Fruit fly (Drosophila melanogaster) whole organism, embryonic: Measurements from ENCODE around the gene mRpS2.
A peak's percentile ranks its signal among the peaks of the same experiment; 100 is the strongest.

Experiments
- CG10209 ChIP-seq: fragments of 200-800 bp; sonication (Bioruptor generic); optimal IDR thresholded peaks from 3 replicates; lab custom pipeline; 2017; ENCODE audit warnings: missing biosample characterization, mild to moderate bottlenecking, missing genetic modification characterization, missing genetic modification reagents
- CG10462 ChIP-seq: fragments of 200-800 bp; sonication (Bioruptor generic); optimal IDR thresholded peaks from 2 replicates; lab custom pipeline; 2016; ENCODE audit warnings: missing biosample characterization, missing genetic modification characterization
- CG10959 ChIP-seq: fragments of 200-800 bp; sonication (Bioruptor generic); IDR thresholded peaks from 2 replicates; pipeline ENCODE4 v1.3.6; 2022; ENCODE audit warnings: missing biosample characterization, missing genetic modification characterization
- CG12071 ChIP-seq: fragments of 200-800 bp; sonication (Bioruptor generic); optimal IDR thresholded peaks from 3 replicates; lab custom pipeline; 2018; ENCODE audit warnings: missing biosample characterization, mild to moderate bottlenecking, missing genetic modification characterization
- CG12104 ChIP-seq: fragments of 200-800 bp; sonication (Bioruptor generic); optimal IDR thresholded peaks from 3 replicates; lab custom pipeline; 2016; ENCODE audit warnings: missing biosample characterization, missing genetic modification characterization
- CG13123 ChIP-seq: fragments of 200-800 bp; sonication (Bioruptor generic); optimal IDR thresholded peaks from 2 replicates; lab custom pipeline; 2016; ENCODE audit warnings: missing biosample characterization, missing genetic modification characterization
- CG13624 ChIP-seq: fragments of 200-800 bp; sonication (Bioruptor generic); optimal IDR thresholded peaks from 2 replicates; lab custom pipeline; 2016; ENCODE audit warnings: missing biosample characterization, missing genetic modification characterization
- CG16815 ChIP-seq: fragments of 200-800 bp; sonication (Bioruptor generic); optimal IDR thresholded peaks from 3 replicates; lab custom pipeline; 2017; ENCODE audit warnings: missing biosample characterization, mild to moderate bottlenecking, missing genetic modification characterization
- CG16863 ChIP-seq: fragments of 200-800 bp; sonication (Bioruptor generic); optimal IDR thresholded peaks from 3 replicates; lab custom pipeline; 2016; ENCODE audit warnings: missing biosample characterization, missing genetic modification characterization
- CG18619 ChIP-seq: fragments of 200-800 bp; sonication (Bioruptor generic); optimal IDR thresholded peaks from 3 replicates; lab custom pipeline; 2017; ENCODE audit warnings: missing biosample characterization, mild to moderate bottlenecking, missing genetic modification characterization
- CG2116 ChIP-seq: fragments of 200-800 bp; sonication (Bioruptor generic); optimal IDR thresholded peaks from 3 replicates; lab custom pipeline; 2018; ENCODE audit warnings: missing biosample characterization, mild to moderate bottlenecking, missing genetic modification characterization
- CG2129 ChIP-seq: fragments of 200-800 bp; sonication (Bioruptor generic); IDR thresholded peaks from 2 replicates; pipeline ENCODE4 v1.3.6; 2022; ENCODE audit warnings: missing biosample characterization, missing genetic modification characterization; ENCODE audit not compliant: partially characterized antibody
- CG2202 ChIP-seq: fragments of 200-800 bp; sonication (Bioruptor generic); optimal IDR thresholded peaks from 2 replicates; lab custom pipeline; 2018; ENCODE audit warnings: missing biosample characterization, mild to moderate bottlenecking, missing genetic modification characterization
- CG2875 ChIP-seq: fragments of 200-800 bp; sonication (Bioruptor generic); optimal IDR thresholded peaks from 2 replicates; lab custom pipeline; 2017; ENCODE audit warnings: missing biosample characterization, mild to moderate bottlenecking, missing genetic modification characterization, missing genetic modification reagents
- CG2889 ChIP-seq: fragments of 200-800 bp; sonication (Bioruptor generic); IDR thresholded peaks from 3 replicates; pipeline ENCODE4 v1.3.6; 2022; ENCODE audit warnings: missing biosample characterization, missing genetic modification characterization
- CG30431 ChIP-seq: fragments of 200-800 bp; sonication (Bioruptor generic); optimal IDR thresholded peaks from 2 replicates; lab custom pipeline; 2017; ENCODE audit warnings: missing biosample characterization, missing genetic modification characterization
- CG31388 ChIP-seq: fragments of 200-800 bp; sonication (Bioruptor generic); optimal IDR thresholded peaks from 2 replicates; lab custom pipeline; 2016; ENCODE audit warnings: missing biosample characterization, missing genetic modification characterization
- CG34422 ChIP-seq: fragments of 200-800 bp; sonication (Bioruptor generic); IDR thresholded peaks from 3 replicates; pipeline ENCODE4 v1.3.6; 2022; ENCODE audit warnings: missing biosample characterization, missing genetic modification characterization
- CG3847 ChIP-seq: fragments of 200-800 bp; sonication (Bioruptor generic); IDR thresholded peaks from 2 replicates; pipeline ENCODE4 v1.3.6; 2022; ENCODE audit warnings: missing biosample characterization, missing genetic modification characterization
- CG3995 ChIP-seq: fragments of 200-800 bp; sonication (Bioruptor generic); optimal IDR thresholded peaks from 3 replicates; lab custom pipeline; 2016; ENCODE audit warnings: missing biosample characterization, missing genetic modification characterization
- CG4730 ChIP-seq: fragments of 200-800 bp; sonication (Bioruptor generic); IDR thresholded peaks from 2 replicates; pipeline ENCODE4 v1.3.6; 2022; ENCODE audit warnings: missing biosample characterization, missing genetic modification characterization
- CG4854 ChIP-seq: fragments of 200-800 bp; sonication (Bioruptor generic); optimal IDR thresholded peaks from 2 replicates; lab custom pipeline; 2016; ENCODE audit warnings: missing biosample characterization, missing genetic modification characterization, inconsistent platforms
- CG7963 ChIP-seq: fragments of 200-800 bp; sonication (Bioruptor generic); IDR thresholded peaks from 3 replicates; pipeline ENCODE4 v1.3.6; 2022; ENCODE audit warnings: missing biosample characterization, missing genetic modification characterization; ENCODE audit not compliant: partially characterized antibody
- CG9817 ChIP-seq: fragments of 200-800 bp; sonication (Bioruptor generic); optimal IDR thresholded peaks from 2 replicates; lab custom pipeline; 2018; ENCODE audit warnings: missing biosample characterization, mild to moderate bottlenecking, missing genetic modification characterization, moderate library complexity
- D ChIP-seq, 2 experiments: fragments of 200-800 bp in 1 of 2; fragments of >200 bp in 1 of 2; sonication (Bioruptor generic) in 1 of 2; optimal IDR thresholded peaks; 2 replicates in 1 of 2; 3 replicates in 1 of 2; lab custom pipeline; 2017; ENCODE audit warnings: mild to moderate bottlenecking in 1 of 2, missing biosample characterization in 1 of 2, missing genetic modification characterization in 1 of 2, missing genetic modification reagents in 1 of 2
- D19A ChIP-seq: fragments of 200-800 bp; optimal IDR thresholded peaks from 3 replicates; lab custom pipeline; 2019; ENCODE audit warnings: missing biosample characterization, mild to moderate bottlenecking, missing genetic modification characterization, moderate library complexity
- Dek ChIP-seq: fragments of 200-800 bp; sonication (Bioruptor generic); optimal IDR thresholded peaks from 3 replicates; lab custom pipeline; 2019; ENCODE audit warnings: missing biosample characterization, mild to moderate bottlenecking, missing genetic modification characterization, moderate library complexity
- Dll ChIP-seq: fragments of 200-800 bp; sonication (Bioruptor generic); IDR thresholded peaks from 4 replicates; pipeline ENCODE4 v1.3.6; 2022; ENCODE audit warnings: missing biosample characterization, missing genetic modification characterization; ENCODE audit not compliant: partially characterized antibody
- Eip74EF ChIP-seq, 2 experiments: fragments of 200-800 bp in 1 of 2; fragments of >200 bp in 1 of 2; sonication (Bioruptor generic) in 1 of 2; optimal IDR thresholded peaks; 2 replicates each; lab custom pipeline; 2017 to 2019; ENCODE audit warnings: missing biosample characterization in 2 of 2, missing genetic modification characterization in 2 of 2, mild to moderate bottlenecking in 1 of 2, moderate library complexity in 1 of 2
- Fer1 ChIP-seq: fragments of 200-800 bp; sonication (Bioruptor generic); optimal IDR thresholded peaks from 2 replicates; lab custom pipeline; 2017; ENCODE audit warnings: missing biosample characterization, mild to moderate bottlenecking, missing genetic modification characterization
- Hr51 ChIP-seq, 2 experiments: fragments of 200-800 bp; sonication (Bioruptor generic); optimal IDR thresholded peaks; 2 replicates in 1 of 2; 3 replicates in 1 of 2; lab custom pipeline; 2016 to 2018; ENCODE audit warnings: missing biosample characterization in 2 of 2, missing genetic modification characterization in 2 of 2, mild to moderate bottlenecking in 1 of 2, moderate library complexity in 1 of 2
- Kr ChIP-seq: fragments of 200-800 bp; sonication (Bioruptor generic); optimal IDR thresholded peaks from 2 replicates; lab custom pipeline; 2017; ENCODE audit warnings: missing biosample characterization, mild to moderate bottlenecking, missing genetic modification characterization
- Meics ChIP-seq: fragments of 200-800 bp; sonication (Bioruptor generic); optimal IDR thresholded peaks from 2 replicates; lab custom pipeline; 2017; ENCODE audit warnings: missing biosample characterization, mild to moderate bottlenecking, missing genetic modification characterization
- Scr ChIP-seq: fragments of 200-800 bp; sonication (Bioruptor generic); IDR thresholded peaks from 2 replicates; pipeline ENCODE4 v1.3.6; 2022; ENCODE audit warnings: missing biosample characterization, missing genetic modification characterization; ENCODE audit not compliant: partially characterized antibody
- Sox100B ChIP-seq: fragments of 200-800 bp; sonication (Bioruptor generic); optimal IDR thresholded peaks from 3 replicates; lab custom pipeline; 2018; ENCODE audit warnings: missing biosample characterization, mild to moderate bottlenecking, missing genetic modification characterization
- Ssrp ChIP-seq: fragments of 200-800 bp; sonication (Bioruptor generic); optimal IDR thresholded peaks from 2 replicates; lab custom pipeline; 2018; ENCODE audit warnings: missing biosample characterization, mild to moderate bottlenecking, missing genetic modification characterization, moderate library complexity
- da ChIP-seq: fragments of 200-800 bp; sonication (Bioruptor generic); optimal IDR thresholded peaks from 2 replicates; lab custom pipeline; 2016; ENCODE audit warnings: missing biosample characterization, missing genetic modification characterization
- dysf ChIP-seq: fragments of 200-800 bp; sonication (Bioruptor generic); IDR thresholded peaks from 3 replicates; pipeline ENCODE4 v1.3.6; 2022; ENCODE audit warnings: missing biosample characterization, missing genetic modification characterization
- eve ChIP-seq, 2 experiments: fragments of >200 bp; optimal IDR thresholded peaks; 2 replicates each; lab custom pipeline; 2017; ENCODE audit warnings: missing biosample characterization in 2 of 2, missing genetic modification characterization in 2 of 2
- fd64A ChIP-seq: fragments of 200-800 bp; sonication (Bioruptor generic); optimal IDR thresholded peaks from 3 replicates; lab custom pipeline; 2018; ENCODE audit warnings: missing biosample characterization, mild to moderate bottlenecking, missing genetic modification characterization
- fu2 ChIP-seq: fragments of 200-800 bp; sonication (Bioruptor generic); optimal IDR thresholded peaks from 2 replicates; lab custom pipeline; 2016; ENCODE audit warnings: missing biosample characterization, missing genetic modification characterization
- gro ChIP-seq: fragments of 200-800 bp; sonication (Bioruptor generic); optimal IDR thresholded peaks from 2 replicates; lab custom pipeline; 2016; ENCODE audit warnings: missing biosample characterization, missing genetic modification characterization
- hb ChIP-seq: fragments of 200-800 bp; sonication (Bioruptor generic); IDR thresholded peaks from 3 replicates; pipeline ENCODE4 v1.3.6; 2022; ENCODE audit warnings: missing biosample characterization, missing genetic modification characterization; ENCODE audit not compliant: partially characterized antibody
- ind ChIP-seq: fragments of 200-800 bp; sonication (Bioruptor generic); optimal IDR thresholded peaks from 3 replicates; lab custom pipeline; 2016; ENCODE audit warnings: missing biosample characterization, missing genetic modification characterization
- lilli ChIP-seq: fragments of 200-800 bp; sonication (Bioruptor generic); optimal IDR thresholded peaks from 3 replicates; lab custom pipeline; 2016; ENCODE audit warnings: missing biosample characterization, missing genetic modification characterization
- salm ChIP-seq: fragments of 200-800 bp; sonication (Bioruptor generic); optimal IDR thresholded peaks from 2 replicates; lab custom pipeline; 2018; ENCODE audit warnings: missing biosample characterization, mild to moderate bottlenecking, missing genetic modification characterization
- shn ChIP-seq: fragments of 200-800 bp; sonication (Bioruptor generic); optimal IDR thresholded peaks from 3 replicates; lab custom pipeline; 2016; ENCODE audit warnings: missing biosample characterization, missing genetic modification characterization
- sug ChIP-seq: fragments of 200-800 bp; optimal IDR thresholded peaks from 2 replicates; lab custom pipeline; 2019; ENCODE audit warnings: missing biosample characterization, mild to moderate bottlenecking, missing genetic modification characterization, moderate library complexity
- yki ChIP-seq: fragments of >200 bp; optimal IDR thresholded peaks from 3 replicates; lab custom pipeline; 2018

The mRpS2 gene

DNA sequence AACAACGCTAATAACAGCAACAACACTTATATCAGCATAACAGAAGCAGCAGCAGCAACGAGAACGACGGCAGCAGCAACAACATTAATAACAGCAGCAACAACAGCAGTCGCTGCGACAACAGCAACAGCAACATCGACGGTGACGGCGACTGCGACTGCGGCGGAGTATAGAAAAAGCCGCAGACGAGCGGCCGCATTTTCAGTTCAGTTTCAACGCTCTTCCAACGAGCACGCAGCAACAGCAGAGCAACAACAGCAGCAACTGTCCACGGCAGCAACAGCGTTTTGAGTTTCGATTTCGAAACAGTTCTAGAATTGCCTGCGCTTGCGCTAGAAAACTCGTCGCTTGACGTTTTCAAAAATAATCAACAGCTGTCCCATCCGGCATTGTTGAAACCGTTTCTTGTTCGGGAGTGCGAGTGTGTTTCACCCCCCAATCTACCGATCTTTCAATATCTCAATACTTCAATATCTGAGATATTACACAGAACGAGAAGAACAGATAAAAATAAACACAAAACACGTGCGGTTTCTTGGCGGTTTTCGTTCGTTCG is 41.8 kb upstream of the mRpS2 start, which contains the start of gene CG3036 (continued):
- peak; percentile 58 for TF ChIP-seq D (optimal IDR thresholded peaks at IDR 0.05; lab: Kevin White, UChicago)
- no peak for TF ChIP-seq D (GFP tag; optimal IDR thresholded peaks at IDR 0.05; lab: Kevin White, UChicago)
- peak; percentile 63 for TF ChIP-seq Fer1 (GFP tag; lab: Kevin White, UChicago)
- peak; percentile 22 for TF ChIP-seq Meics (GFP tag; lab: Kevin White, UChicago)
- TF ChIP-seq CG30431 (GFP tag; lab: Kevin White, UChicago) = no peak
- TF ChIP-seq sug = peak; percentile 32
- peak; percentile 14 for TF ChIP-seq da
- no peak for TF ChIP-seq ind (GFP tag; lab: Kevin White, UChicago)
- no peak for TF ChIP-seq CG13123 (GFP tag; lab: Kevin White, UChicago)
- TF ChIP-seq Eip74EF (GFP tag; optimal IDR thresholded peaks at IDR 0.05; lab: Kevin White, UChicago) = peak in 1 of 2 experiments; percentile 24
- peak in 1 of 2 experiments; percentile 27 for TF ChIP-seq Hr51 (GFP tag; optimal IDR thresholded peaks at IDR 0.05; lab: Kevin White, UChicago)
- no peak for TF ChIP-seq CG31388
- peak; percentile 7 for TF ChIP-seq CG2202 (tag; lab: Kevin White, UChicago)
- no peak for TF ChIP-seq CG10462 (GFP tag; lab: Kevin White, UChicago)
- TF ChIP-seq yki (lab: Kevin White, UChicago) = no peak
- no peak for TF ChIP-seq Ssrp (tag; lab: Kevin White, UChicago)
- TF ChIP-seq CG3847 (GFP tag; lab: Robert Waterston, UW) = no peak
- TF ChIP-seq CG13624 = peak; percentile 34
- TF ChIP-seq D19A (tag; lab: Kevin White, UChicago) = peak; percentile 49
- no peak for TF ChIP-seq eve (GFP tag; optimal IDR thresholded peaks at IDR 0.05; lab: Kevin White, UChicago)
- TF ChIP-seq CG10959 (GFP tag; lab: Robert Waterston, UW) = no peak
- TF ChIP-seq CG12104 = no peak
- no peak for TF ChIP-seq CG9817 (tag; lab: Kevin White, UChicago)
- TF ChIP-seq Dll = 0 out of 4 replicates have a peak, but pooled peaks have one; percentile 32
- no peak for TF ChIP-seq CG16815 (GFP tag; lab: Kevin White, UChicago)
- no peak for TF ChIP-seq CG2116 (GFP tag; lab: Kevin White, UChicago)
- no peak for TF ChIP-seq Sox100B (GFP tag; lab: Kevin White, UChicago)
- TF ChIP-seq CG10209 = no peak
- TF ChIP-seq CG3995 (GFP tag; lab: Kevin White, UChicago) = no peak
- TF ChIP-seq CG4730 = no peak
- TF ChIP-seq fd64A (GFP tag; lab: Kevin White, UChicago) = peak; percentile 57
- peak; percentile 57 for TF ChIP-seq lilli (GFP tag; lab: Kevin White, UChicago)
- peak; percentile 46 for TF ChIP-seq salm (tag; lab: Kevin White, UChicago)
- TF ChIP-seq CG12071 (GFP tag; lab: Kevin White, UChicago) = peak; percentile 3
- no peak; the same call in 1 of the 2 replicates for TF ChIP-seq Scr
- TF ChIP-seq CG2875 (GFP tag; lab: Kevin White, UChicago) = peak; percentile 15
- no peak for TF ChIP-seq hb (GFP tag; lab: Robert Waterston, UW)
- no peak for TF ChIP-seq Dek
- TF ChIP-seq CG2129 = no peak
- peak; percentile 43 for TF ChIP-seq Kr
- no peak for TF ChIP-seq CG16863 (GFP tag; lab: Kevin White, UChicago)
- peak; percentile 56; the same call in 1 of the 3 replicates for TF ChIP-seq CG34422 (GFP tag; lab: Robert Waterston, UW)
- no peak for TF ChIP-seq CG2889
- TF ChIP-seq dysf (GFP tag; lab: Robert Waterston, UW) = no peak
- TF ChIP-seq CG7963 (GFP tag; lab: Robert Waterston, UW) = peak; percentile 37; the same call in 2 of the 3 replicates
- no peak for TF ChIP-seq CG18619 (GFP tag; lab: Kevin White, UChicago)
- no peak for TF ChIP-seq CG4854 (GFP tag; lab: Kevin White, UChicago)
- peak; percentile 34 for TF ChIP-seq shn
- no peak for TF ChIP-seq fu2 (GFP tag; lab: Kevin White, UChicago)
- peak; percentile 68 for TF ChIP-seq gro (GFP tag; lab: Kevin White, UChicago)
